Worm (Caenorhabditis elegans) whole organism, L4 larva: ENCODE measurements around the gene C08E3.1.

Source experiments
- F49E8.2 ChIP-seq: sonication (generic microtip); optimal IDR thresholded peaks from 2 replicates; lab custom pipeline; 2016; ENCODE audit warnings: missing compliant biosample characterization, mild to moderate bottlenecking, missing genetic modification characterization, borderline replicate concordance
- T20F7.1 ChIP-seq: fragments of 200-800 bp; sonication (Bioruptor generic); optimal IDR thresholded peaks from 2 replicates; lab custom pipeline; 2018; ENCODE audit warnings: mild to moderate bottlenecking, missing genetic modification characterization, missing compliant biosample characterization
- T26A8.4 ChIP-seq: fragments of 200-800 bp; sonication (Bioruptor generic); IDR thresholded peaks from 2 replicates; pipeline ENCODE4 v1.3.6; 2022; ENCODE audit warnings: missing genetic modification characterization, missing compliant biosample characterization
- Y5F2A.4 ChIP-seq: fragments of 200-800 bp; sonication (Bioruptor generic); optimal IDR thresholded peaks from 2 replicates; lab custom pipeline; 2018; ENCODE audit warnings: mild to moderate bottlenecking, missing genetic modification characterization, missing compliant biosample characterization
- ZK337.2 ChIP-seq: fragments of 200-800 bp; sonication (Bioruptor generic); IDR thresholded peaks from 2 replicates; pipeline ENCODE4 v1.3.6; 2022; ENCODE audit warnings: missing genetic modification reagents, missing genetic modification characterization, missing compliant biosample characterization
- aha-1 ChIP-seq: fragments of 150-350 bp; peaks from one replicate; lab custom pipeline; 2014; ENCODE audit warnings: missing biosample characterization, missing genetic modification characterization
- aly-2 ChIP-seq: sonication (generic microtip); optimal IDR thresholded peaks from 2 replicates; lab custom pipeline; 2018; ENCODE audit warnings: missing biosample characterization, missing genetic modification characterization
- ama-1 ChIP-seq: fragments of 150-350 bp; optimal IDR thresholded peaks from 2 replicates; lab custom pipeline; 2014; ENCODE audit warnings: inconsistent platforms, mixed read lengths
- arid-1 ChIP-seq: fragments of 200-800 bp; sonication (Bioruptor generic); conservative IDR thresholded peaks from 2 replicates; pipeline ENCODE4 v1.3.6; 2022; ENCODE audit warnings: missing genetic modification reagents, missing genetic modification characterization, missing compliant biosample characterization
- daf-16 ChIP-seq, 3 experiments: sonication (generic microtip); optimal IDR thresholded peaks; 2 replicates each; lab custom pipeline; 2016 to 2017; ENCODE audit warnings: missing genetic modification characterization in 3 of 3, missing genetic modification reagents in 3 of 3, mild to moderate bottlenecking in 2 of 3, missing compliant biosample characterization in 2 of 3, missing biosample characterization in 1 of 3, moderate library complexity in 1 of 3
- daf-19 ChIP-seq: fragments of 200-800 bp; sonication (Bioruptor generic); conservative IDR thresholded peaks from 2 replicates; pipeline ENCODE4 v1.3.6; 2022; ENCODE audit warnings: missing genetic modification characterization, missing compliant biosample characterization
- dmd-6 ChIP-seq: fragments of 200-800 bp; sonication (Bioruptor generic); IDR thresholded peaks from 2 replicates; pipeline ENCODE4 v1.3.6; 2022; ENCODE audit warnings: missing genetic modification reagents, missing genetic modification characterization, missing compliant biosample characterization
- dmd-8 ChIP-seq: fragments of 200-800 bp; sonication (Bioruptor generic); IDR thresholded peaks from 2 replicates; pipeline ENCODE4 v1.3.6; 2022; ENCODE audit warnings: missing genetic modification characterization, missing compliant biosample characterization
- hlh-11 ChIP-seq: fragments of 200-800 bp; sonication (Bioruptor generic); optimal IDR thresholded peaks from 2 replicates; lab custom pipeline; 2018; ENCODE audit warnings: mild to moderate bottlenecking, missing genetic modification characterization, missing compliant biosample characterization
- hmg-1.1 ChIP-seq: fragments of 200-800 bp; sonication (Bioruptor generic); IDR thresholded peaks from 2 replicates; pipeline ENCODE4 v1.3.6; 2022; ENCODE audit warnings: missing genetic modification reagents, missing genetic modification characterization, missing compliant biosample characterization
- lin-29 ChIP-seq: fragments of 200-800 bp; sonication (Bioruptor generic); IDR thresholded peaks from 2 replicates; pipeline ENCODE4 v1.3.6; 2022; ENCODE audit warnings: missing genetic modification reagents, missing genetic modification characterization, missing compliant biosample characterization
- lin-39 ChIP-seq: fragments of 150-350 bp; optimal IDR thresholded peaks from 2 replicates; lab custom pipeline; 2014; ENCODE audit warnings: missing biosample characterization, missing genetic modification reagents, missing genetic modification characterization
- mdl-1 ChIP-seq, 2 experiments: fragments of 150-350 bp in 1 of 2; sonication (generic microtip) in 1 of 2; optimal IDR thresholded peaks; 2 replicates each; lab custom pipeline; 2014 to 2017; ENCODE audit warnings: missing biosample characterization in 2 of 2, missing genetic modification characterization in 2 of 2
- mep-1 ChIP-seq: fragments of 150-350 bp; sonication (generic microtip); optimal IDR thresholded peaks from 3 replicates; lab custom pipeline; 2014; ENCODE audit warnings: missing biosample characterization, missing genetic modification characterization
- mxl-2 ChIP-seq: fragments of 200-800 bp; sonication (Bioruptor generic); conservative IDR thresholded peaks from 2 replicates; pipeline ENCODE4 v1.3.6; 2022; ENCODE audit warnings: missing genetic modification reagents, missing genetic modification characterization, missing compliant biosample characterization
- mxl-3 ChIP-seq: fragments of 200-800 bp; sonication (Bioruptor generic); optimal IDR thresholded peaks from 2 replicates; lab custom pipeline; 2018; ENCODE audit warnings: mild to moderate bottlenecking, missing genetic modification characterization, missing compliant biosample characterization
- nhr-237 ChIP-seq: sonication (generic microtip); optimal IDR thresholded peaks from 2 replicates; lab custom pipeline; 2017; ENCODE audit warnings: missing biosample characterization, missing genetic modification characterization
- nhr-28 ChIP-seq: fragments of 150-350 bp; optimal IDR thresholded peaks from 2 replicates; lab custom pipeline; 2014; ENCODE audit warnings: missing biosample characterization, missing genetic modification characterization
- nhr-77 ChIP-seq: fragments of 150-350 bp; optimal IDR thresholded peaks from 2 replicates; lab custom pipeline; 2014; ENCODE audit warnings: missing biosample characterization, missing genetic modification characterization
- php-3 ChIP-seq: fragments of 200-800 bp; sonication (Bioruptor generic); IDR thresholded peaks from 2 replicates; pipeline ENCODE4 v1.3.6; 2022; ENCODE audit warnings: missing genetic modification reagents, missing genetic modification characterization, missing compliant biosample characterization
- pqm-1 ChIP-seq: sonication (generic microtip); optimal IDR thresholded peaks from 2 replicates; lab custom pipeline; 2017; ENCODE audit warnings: missing biosample characterization, missing genetic modification characterization
- rbr-2 ChIP-seq: sonication (generic microtip); optimal IDR thresholded peaks from 2 replicates; lab custom pipeline; 2016; ENCODE audit warnings: missing genotype, missing genetic modification characterization, missing compliant biosample characterization
- snpc-1.2 ChIP-seq: fragments of 200-800 bp; sonication (Bioruptor generic); IDR thresholded peaks from 2 replicates; pipeline ENCODE4 v1.3.6; 2022; ENCODE audit warnings: missing genetic modification reagents, missing genetic modification characterization, missing compliant biosample characterization
- spr-1 ChIP-seq: sonication (generic microtip); optimal IDR thresholded peaks from 2 replicates; lab custom pipeline; 2016; ENCODE audit warnings: mild to moderate bottlenecking, missing genetic modification characterization, missing compliant biosample characterization
- unc-62 ChIP-seq, 3 experiments: fragments of 150-350 bp in 1 of 3; sonication (generic microtip); optimal IDR thresholded peaks in 2 of 3; peaks in 1 of 3; 1 replicate in 1 of 3; 2 replicates in 2 of 3; lab custom pipeline; 2014 to 2017; ENCODE audit warnings: missing biosample characterization in 3 of 3, missing genetic modification characterization in 3 of 3, missing genetic modification reagents in 3 of 3, missing genotype in 1 of 3
- zfp-3 ChIP-seq: fragments of 200-800 bp; sonication (Bioruptor generic); conservative IDR thresholded peaks from 2 replicates; pipeline ENCODE4 v1.3.6; 2022; ENCODE audit warnings: missing genetic modification reagents, missing genetic modification characterization, missing compliant biosample characterization

Gene C08E3.1

DNA sequence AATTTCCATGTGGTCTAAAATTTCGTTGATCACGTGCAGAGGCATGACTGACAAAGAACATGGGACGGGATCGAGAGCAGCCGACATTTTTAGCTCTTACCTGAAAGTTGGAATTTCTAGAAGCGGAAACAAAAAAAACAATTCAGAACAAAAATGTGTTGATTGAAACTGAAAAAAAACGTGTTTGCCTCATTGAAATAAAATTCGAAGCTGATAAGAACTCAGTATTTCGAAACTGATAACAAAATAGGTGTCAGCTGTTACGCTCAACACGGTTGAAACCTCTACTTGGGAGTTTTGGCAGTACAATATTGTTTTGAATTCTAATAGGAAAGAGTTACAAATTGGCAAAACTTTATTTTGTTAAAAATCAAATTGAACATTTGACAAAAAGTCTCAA is 24.7 kb upstream of the C08E3.1 start:
- TF ChIP-seq snpc-1.2: no peak
- TF ChIP-seq mxl-3 (GFP tag; lab: Kevin White, UChicago): peak; percentile 31
- no peak for TF ChIP-seq aly-2 (tag; lab: Kevin White, UChicago)
- no peak for TF ChIP-seq mxl-2 (GFP tag; lab: Robert Waterston, UW)
- TF ChIP-seq dmd-6: no peak; the same call in 1 of the 2 replicates
- peak; percentile 82 for TF ChIP-seq pqm-1
- TF ChIP-seq dmd-8 (GFP tag; lab: Robert Waterston, UW): no peak
- TF ChIP-seq daf-19: no peak
- TF ChIP-seq ZK337.2 (GFP tag; lab: Robert Waterston, UW): no peak
- peak; percentile 56 for TF ChIP-seq hlh-11 (tag; lab: Kevin White, UChicago)
- TF ChIP-seq T20F7.1 (GFP tag; lab: Kevin White, UChicago): no peak
- no peak for TF ChIP-seq daf-16 (GFP tag; optimal IDR thresholded peaks at IDR 0.05; lab: Kevin White, UChicago)
- peak; percentile 85 for TF ChIP-seq daf-16 (tag; optimal IDR thresholded peaks at IDR 0.05; lab: Kevin White, UChicago)
- peak; percentile 49 for TF ChIP-seq nhr-77 (tag; lab: Kevin White, UChicago)
- peak; percentile 59 for TF ChIP-seq nhr-28 (tag; lab: Kevin White, UChicago)

DNA sequence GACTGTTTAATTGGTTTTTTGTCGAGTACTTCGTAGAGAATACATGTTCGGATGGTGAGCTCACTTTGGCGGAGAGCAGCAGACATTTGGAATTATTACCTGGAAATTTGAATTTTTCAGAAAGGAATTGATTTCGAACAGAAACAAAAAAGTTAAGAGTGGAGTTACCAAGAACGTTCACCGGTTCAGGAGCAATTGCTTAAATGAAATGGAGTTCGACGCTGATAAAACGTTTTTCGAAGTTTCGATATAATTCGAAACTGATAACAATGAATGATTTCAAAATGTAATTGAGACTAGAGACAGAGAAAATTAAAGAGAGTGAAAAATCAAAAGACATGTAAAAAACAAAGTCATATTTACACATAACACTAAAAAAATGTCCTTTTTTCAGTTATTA is 23.0 kb upstream of the C08E3.1 start, which contains the start of gene fbxa-163:
Gene fbxa-163, minus strand, starts transcription at position 101 of the 400 bp plus-strand sequence.
- TF ChIP-seq daf-16 (GFP tag; optimal IDR thresholded peaks at IDR 0.05; lab: Kevin White, UChicago): no peak
- TF ChIP-seq daf-16 (tag; optimal IDR thresholded peaks at IDR 0.05; lab: Kevin White, UChicago): peak; percentile 19
- no peak for TF ChIP-seq zfp-3 (GFP tag; lab: Robert Waterston, UW)
- peak; percentile 13 for TF ChIP-seq nhr-28 (tag; lab: Kevin White, UChicago)
- TF ChIP-seq pqm-1: peak; percentile 41
- peak in 1 of 2 experiments; percentile 28 for TF ChIP-seq unc-62 (GFP tag; optimal IDR thresholded peaks at IDR 0.05 in 1 of 2; lab: Kevin White, UChicago)
- TF ChIP-seq unc-62 (tag; optimal IDR thresholded peaks at IDR 0.05; lab: Kevin White, UChicago): no peak

DNA sequence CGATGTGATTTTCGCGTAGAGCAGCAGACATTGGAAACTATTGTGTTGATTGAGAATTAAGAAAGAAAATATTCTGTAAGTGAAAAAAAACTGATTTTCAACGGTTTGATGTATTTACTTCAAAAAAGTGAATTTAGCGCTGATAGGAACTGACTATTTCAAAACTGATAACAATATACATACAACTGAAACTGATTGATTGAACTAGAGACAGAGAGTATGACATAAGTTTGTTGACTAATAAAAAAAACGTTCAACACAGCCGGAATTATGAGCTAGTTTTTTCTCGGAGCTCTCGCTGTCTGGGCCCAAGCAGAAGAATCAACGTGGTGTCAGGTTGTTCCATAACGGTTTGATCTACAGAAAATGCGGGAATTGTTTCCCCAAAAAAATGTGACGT is 19.6 kb upstream of the C08E3.1 start, which contains the start of gene fbxa-164:
Gene fbxa-164, minus strand, starts transcription at position 101 of the 400 bp plus-strand sequence.
- TF ChIP-seq nhr-28 (tag; lab: Kevin White, UChicago) (peak; percentile 13), daf-16 (GFP tag; optimal IDR thresholded peaks at IDR 0.05; lab: Kevin White, UChicago) (no peak), daf-16 (tag; optimal IDR thresholded peaks at IDR 0.05; lab: Kevin White, UChicago) (peak; percentile 73), lin-39 (no peak)

DNA sequence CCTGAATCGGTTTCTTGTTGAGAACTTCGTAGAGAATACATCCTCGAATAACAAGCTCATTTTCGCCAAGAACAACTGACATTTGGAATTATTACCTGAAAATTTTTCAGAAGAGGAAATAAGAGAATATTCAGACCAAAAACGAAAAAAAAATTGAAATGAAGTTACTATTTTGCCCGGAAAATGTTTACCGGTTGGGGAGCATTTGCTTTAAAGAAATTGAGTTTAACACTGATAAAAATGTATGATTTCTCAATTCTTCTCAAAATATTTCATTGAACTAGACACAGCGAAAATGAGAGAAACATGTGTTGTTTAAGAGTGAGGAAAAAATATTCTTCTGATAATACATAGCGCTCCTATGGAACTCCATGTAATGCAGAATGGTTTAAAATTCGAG is 17.2 kb upstream of the C08E3.1 start, which contains the start of gene fbxa-165:
Gene fbxa-165, minus strand, starts transcription at position 101 of the 400 bp plus-strand sequence.
- TF ChIP-seq unc-62 (GFP tag; optimal IDR thresholded peaks at IDR 0.05 in 1 of 2; lab: Kevin White, UChicago): peak in 1 of 2 experiments; percentile 36
- TF ChIP-seq unc-62 (tag; optimal IDR thresholded peaks at IDR 0.05; lab: Kevin White, UChicago): no peak
- TF ChIP-seq arid-1 (GFP tag; lab: Robert Waterston, UW): no peak
- no peak for TF ChIP-seq spr-1 (tag; lab: Kevin White, UChicago)
- TF ChIP-seq, all 104 proteins: peak for 1

DNA sequence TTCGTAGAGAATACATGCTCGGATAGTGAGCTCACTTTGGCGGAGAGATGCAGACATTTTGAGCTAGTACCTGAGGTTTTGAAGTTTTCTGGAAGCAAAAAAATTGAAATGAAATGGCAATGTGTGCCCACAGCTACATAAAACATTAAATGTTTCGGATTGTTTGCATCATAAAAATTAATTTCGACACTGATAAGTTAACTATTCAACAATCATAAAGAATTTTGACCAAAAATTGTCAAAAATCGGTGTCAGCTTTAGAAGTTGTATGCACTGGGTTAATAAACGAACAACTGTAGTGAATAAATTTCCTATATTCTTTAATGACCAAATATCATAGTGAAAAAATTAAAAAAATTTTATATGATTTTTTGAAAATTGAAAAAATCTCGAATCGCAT is 14.6 kb upstream of the C08E3.1 start, which contains the start of gene fbxa-166:
Gene fbxa-166, minus strand, starts transcription at position 101 of the 400 bp plus-strand sequence.
- TF ChIP-seq lin-29 (GFP tag; lab: Robert Waterston, UW) (no peak), ama-1 (no peak), aha-1 (tag; lab: Kevin White, UChicago) (peak; percentile 45), nhr-237 (tag; lab: Kevin White, UChicago) (no peak), T26A8.4 (GFP tag; lab: Robert Waterston, UW) (no peak)

DNA sequence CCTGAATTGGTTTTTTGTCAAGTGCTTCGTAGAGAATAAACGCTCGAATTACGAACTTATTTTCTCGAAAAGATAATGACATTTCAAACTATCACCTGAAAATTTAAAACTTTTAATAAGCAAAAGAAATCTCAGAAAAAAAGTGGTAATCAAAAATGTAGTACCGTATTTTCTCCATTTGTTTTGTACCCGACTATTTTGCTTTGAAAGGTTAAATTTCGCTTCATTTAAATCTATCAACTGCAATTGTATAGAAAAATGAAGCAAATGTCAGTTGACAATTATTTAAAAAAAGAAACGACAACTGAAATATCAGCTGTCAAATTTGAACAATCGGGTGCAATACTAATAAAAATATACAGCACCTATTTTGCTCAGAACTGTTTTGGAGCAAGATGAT is 12.4 kb upstream of the C08E3.1 start, which contains the start of gene fbxa-158:
Gene fbxa-158, minus strand, starts transcription at position 101 of the 400 bp plus-strand sequence.
- TF ChIP-seq Y5F2A.4 (GFP tag; lab: Kevin White, UChicago) (no peak), F49E8.2 (tag; lab: Kevin White, UChicago) (no peak), mep-1 (no peak), lin-29 (GFP tag; lab: Robert Waterston, UW) (no peak), snpc-1.2 (no peak), mdl-1 (tag; optimal IDR thresholded peaks at IDR 0.05; lab: Kevin White, UChicago) (no peak), pqm-1 (no peak), hmg-1.1 (GFP tag; lab: Robert Waterston, UW) (no peak), php-3 (GFP tag; lab: Robert Waterston, UW) (no peak), rbr-2 (tag; lab: Kevin White, UChicago) (no peak), mxl-2 (GFP tag; lab: Robert Waterston, UW) (no peak), unc-62 (GFP tag; optimal IDR thresholded peaks at IDR 0.05 in 1 of 2; lab: Kevin White, UChicago) (no peak), unc-62 (tag; optimal IDR thresholded peaks at IDR 0.05; lab: Kevin White, UChicago) (no peak)
